Worm (Caenorhabditis elegans) whole organism, midembryonic: ENCODE measurements around the gene ser-1.

Experiments used
- T22C8.4 ChIP-seq: fragments of 200-800 bp; sonication (Bioruptor generic); IDR thresholded peaks from 2 replicates; pipeline ENCODE4 v1.3.6; 2022; ENCODE audit warnings: missing genetic modification characterization, missing compliant biosample characterization
- cog-1 ChIP-seq: sonication (generic microtip); optimal IDR thresholded peaks from 2 replicates; lab custom pipeline; 2016; ENCODE audit warnings: missing genetic modification characterization, missing compliant biosample characterization
- flt-1 ChIP-seq: fragments of 200-800 bp; sonication (Bioruptor generic); IDR thresholded peaks from 2 replicates; pipeline ENCODE4 v1.3.6; 2022; ENCODE audit warnings: missing genetic modification characterization, missing compliant biosample characterization
- klf-2 ChIP-seq: fragments of 200-800 bp; sonication (Bioruptor generic); conservative IDR thresholded peaks from 2 replicates; pipeline ENCODE4 v1.3.6; 2022; ENCODE audit warnings: missing genetic modification reagents, missing genetic modification characterization, missing compliant biosample characterization
- med-1 ChIP-seq: sonication (generic microtip); optimal IDR thresholded peaks from 2 replicates; lab custom pipeline; 2017; ENCODE audit warnings: missing genetic modification characterization, mild to moderate bottlenecking, missing compliant biosample characterization, antibody characterized with exemption, missing genetic modification reagents; ENCODE audit not compliant: insufficient read depth
- ref-1 ChIP-seq: fragments of 200-800 bp; sonication (Bioruptor generic); conservative IDR thresholded peaks from 2 replicates; pipeline ENCODE4 v1.3.6; 2022; ENCODE audit warnings: missing genetic modification reagents, missing genetic modification characterization, missing compliant biosample characterization
- tab-1 ChIP-seq: fragments of 200-800 bp; sonication (Bioruptor generic); IDR thresholded peaks from 2 replicates; pipeline ENCODE4 v1.3.6; 2022; ENCODE audit warnings: missing genetic modification characterization, missing compliant biosample characterization
- ztf-23 ChIP-seq: fragments of 200-800 bp; sonication (Bioruptor generic); IDR thresholded peaks from 2 replicates; pipeline ENCODE4 v1.3.6; 2022; ENCODE audit warnings: missing genetic modification reagents, missing genetic modification characterization, missing compliant biosample characterization
- ztf-29 ChIP-seq: fragments of 200-800 bp; sonication (Bioruptor generic); IDR thresholded peaks from 2 replicates; pipeline ENCODE4 v1.3.6; 2022; ENCODE audit warnings: missing genetic modification reagents, missing genetic modification characterization, missing compliant biosample characterization

Gene ser-1

ce11 chrX:16559387-16559786 lies 20.2 kb upstream of the ser-1 start:
- TF ChIP-seq flt-1 (no peak), klf-2 (no peak), cog-1 (tag; lab: Kevin White, UChicago) (no peak), ref-1 (no peak), ztf-29 (GFP tag; lab: Robert Waterston, UW) (no peak), T22C8.4 (no peak), tab-1 (GFP tag; lab: Robert Waterston, UW) (no peak), med-1 (GFP tag; lab: Kevin White, UChicago) (no peak), ztf-23 (GFP tag; lab: Robert Waterston, UW) (no peak)

- no peak for TF ChIP-seq klf-2
- TF ChIP-seq med-1 (GFP tag; lab: Kevin White, UChicago): no peak
- TF ChIP-seq T22C8.4: no peak
Observed at ce11 chrX:16560895-16561294, 18.6 kb upstream of the ser-1 start.

ce11 chrX:16564515-16565285 lies 14.8 kb upstream of the ser-1 start:
- TF ChIP-seq flt-1: 0 out of 2 replicates have a peak, but pooled peaks have one; percentile 5
- TF ChIP-seq T22C8.4: no peak

- TF ChIP-seq med-1 (GFP tag; lab: Kevin White, UChicago) (no peak), tab-1 (GFP tag; lab: Robert Waterston, UW) (no peak), klf-2 (no peak), ztf-23 (GFP tag; lab: Robert Waterston, UW) (no peak), ref-1 (no peak), ztf-29 (GFP tag; lab: Robert Waterston, UW) (no peak), T22C8.4 (no peak), flt-1 (no peak), cog-1 (tag; lab: Kevin White, UChicago) (no peak)
Observed at ce11 chrX:16565781-16566180, 13.8 kb upstream of the ser-1 start.

- TF ChIP-seq ref-1: no peak
- no peak for TF ChIP-seq cog-1 (tag; lab: Kevin White, UChicago)
- TF ChIP-seq ztf-29 (GFP tag; lab: Robert Waterston, UW): no peak
- TF ChIP-seq klf-2: no peak
- TF ChIP-seq med-1 (GFP tag; lab: Kevin White, UChicago): no peak
- TF ChIP-seq flt-1: no peak
- TF ChIP-seq T22C8.4: no peak
- TF ChIP-seq tab-1 (GFP tag; lab: Robert Waterston, UW): no peak
- no peak for TF ChIP-seq ztf-23 (GFP tag; lab: Robert Waterston, UW)
Observed at ce11 chrX:16566358-16566757, 13.2 kb upstream of the ser-1 start.

- TF ChIP-seq cog-1 (tag; lab: Kevin White, UChicago) (no peak), tab-1 (GFP tag; lab: Robert Waterston, UW) (no peak), T22C8.4 (no peak), ztf-23 (GFP tag; lab: Robert Waterston, UW) (no peak), ztf-29 (GFP tag; lab: Robert Waterston, UW) (no peak), med-1 (GFP tag; lab: Kevin White, UChicago) (no peak), ref-1 (no peak), flt-1 (no peak)
Observed at ce11 chrX:16571877-16572276, 7.7 kb upstream of the ser-1 start.

ce11 chrX:16574303-16574702 lies 5.2 kb upstream of the ser-1 start:
- no peak for TF ChIP-seq flt-1
- no peak for TF ChIP-seq ztf-29 (GFP tag; lab: Robert Waterston, UW)
- TF ChIP-seq ref-1: no peak
- TF ChIP-seq cog-1 (tag; lab: Kevin White, UChicago): no peak
- no peak for TF ChIP-seq ztf-23 (GFP tag; lab: Robert Waterston, UW)
- no peak for TF ChIP-seq klf-2
- TF ChIP-seq tab-1 (GFP tag; lab: Robert Waterston, UW): no peak
- no peak for TF ChIP-seq med-1 (GFP tag; lab: Kevin White, UChicago)
- no peak for TF ChIP-seq T22C8.4

- TF ChIP-seq flt-1: no peak
- TF ChIP-seq ztf-29 (GFP tag; lab: Robert Waterston, UW): no peak
- no peak for TF ChIP-seq med-1 (GFP tag; lab: Kevin White, UChicago)
- TF ChIP-seq cog-1 (tag; lab: Kevin White, UChicago): no peak
- no peak for TF ChIP-seq klf-2
- TF ChIP-seq T22C8.4: no peak
- TF ChIP-seq ref-1: no peak
- TF ChIP-seq ztf-23 (GFP tag; lab: Robert Waterston, UW): no peak
- no peak for TF ChIP-seq tab-1 (GFP tag; lab: Robert Waterston, UW)
Observed at ce11 chrX:16575262-16575661, 4.3 kb upstream of the ser-1 start.

ce11 chrX:16588102-16588501 lies 8.6 kb downstream of the ser-1 start:
- TF ChIP-seq klf-2: no peak
- no peak for TF ChIP-seq med-1 (GFP tag; lab: Kevin White, UChicago)
- TF ChIP-seq ztf-23 (GFP tag; lab: Robert Waterston, UW): no peak
- no peak for TF ChIP-seq T22C8.4
- no peak for TF ChIP-seq ref-1
- no peak for TF ChIP-seq cog-1 (tag; lab: Kevin White, UChicago)
- no peak for TF ChIP-seq flt-1
- TF ChIP-seq tab-1 (GFP tag; lab: Robert Waterston, UW): no peak
- TF ChIP-seq ztf-29 (GFP tag; lab: Robert Waterston, UW): no peak

- TF ChIP-seq klf-2: no peak
Observed at ce11 chrX:16590230-16590629, 10.7 kb downstream of the ser-1 start.

- TF ChIP-seq med-1 (GFP tag; lab: Kevin White, UChicago) (peak; percentile 38), tab-1 (GFP tag; lab: Robert Waterston, UW) (peak; percentile 85), cog-1 (tag; lab: Kevin White, UChicago) (peak; percentile 80), flt-1 (peak; percentile 91), ref-1 (peak; percentile 74), ztf-23 (GFP tag; lab: Robert Waterston, UW) (peak; percentile 88), klf-2 (peak; percentile 66; the same call in 1 of the 2 replicates), T22C8.4 (peak; percentile 70), ztf-29 (GFP tag; lab: Robert Waterston, UW) (peak; percentile 76)
Observed at ce11 chrX:16590803-16591202, 11.3 kb downstream of the ser-1 start.
